Worm (Caenorhabditis elegans) whole organism, L4 larva: ENCODE measurements around the gene nspg-11.

Experiments used
- aha-1 ChIP-seq: fragments of 150-350 bp; peaks from one replicate; lab custom pipeline; 2014; ENCODE audit warnings: missing biosample characterization, missing genetic modification characterization
- aly-2 ChIP-seq: sonication (generic microtip); optimal IDR thresholded peaks from 2 replicates; lab custom pipeline; 2018; ENCODE audit warnings: missing biosample characterization, missing genetic modification characterization
- ama-1 ChIP-seq: fragments of 150-350 bp; optimal IDR thresholded peaks from 2 replicates; lab custom pipeline; 2014; ENCODE audit warnings: inconsistent platforms, mixed read lengths
- ctbp-1 ChIP-seq: fragments of 200-800 bp; sonication (Bioruptor generic); IDR thresholded peaks from 2 replicates; pipeline ENCODE4 v1.3.6; 2022; ENCODE audit warnings: missing genetic modification reagents, missing genetic modification characterization, missing compliant biosample characterization
- daf-19 ChIP-seq: fragments of 200-800 bp; sonication (Bioruptor generic); conservative IDR thresholded peaks from 2 replicates; pipeline ENCODE4 v1.3.6; 2022; ENCODE audit warnings: missing genetic modification characterization, missing compliant biosample characterization
- dpl-1 ChIP-seq: fragments of 150-350 bp; optimal IDR thresholded peaks from 2 replicates; lab custom pipeline; 2014; ENCODE audit warnings: missing biosample characterization, missing genetic modification reagents, missing genetic modification characterization
- lin-39 ChIP-seq: fragments of 150-350 bp; optimal IDR thresholded peaks from 2 replicates; lab custom pipeline; 2014; ENCODE audit warnings: missing biosample characterization, missing genetic modification reagents, missing genetic modification characterization
- mxl-2 ChIP-seq: fragments of 200-800 bp; sonication (Bioruptor generic); conservative IDR thresholded peaks from 2 replicates; pipeline ENCODE4 v1.3.6; 2022; ENCODE audit warnings: missing genetic modification reagents, missing genetic modification characterization, missing compliant biosample characterization
- nhr-237 ChIP-seq: sonication (generic microtip); optimal IDR thresholded peaks from 2 replicates; lab custom pipeline; 2017; ENCODE audit warnings: missing biosample characterization, missing genetic modification characterization
- nhr-76 ChIP-seq: fragments of 150-350 bp; optimal IDR thresholded peaks from 2 replicates; lab custom pipeline; 2014; ENCODE audit warnings: missing biosample characterization, missing genetic modification characterization

ce11 chrIV:9308975-9309374 is 14.9 kb downstream of the nspg-11 start, which contains the start of gene F49C12.6:
- no peak for TF ChIP-seq aly-2 (tag; lab: Kevin White, UChicago)
- no peak for TF ChIP-seq aha-1
- TF ChIP-seq lin-39 (tag; lab: Kevin White, UChicago): no peak
- TF ChIP-seq dpl-1 (GFP tag; lab: Kevin White, UChicago): no peak
- no peak for TF ChIP-seq nhr-76
- no peak for TF ChIP-seq ctbp-1 (GFP tag; lab: Robert Waterston, UW)
- TF ChIP-seq mxl-2 (GFP tag; lab: Robert Waterston, UW): no peak
- TF ChIP-seq ama-1 (lab: Kevin White, UChicago): no peak
- TF ChIP-seq daf-19 (GFP tag; lab: Robert Waterston, UW): no peak
- no peak for TF ChIP-seq nhr-237 (tag; lab: Kevin White, UChicago)
